Fruit fly (Drosophila melanogaster): Measurements from ENCODE around the gene simj.

DNA sequence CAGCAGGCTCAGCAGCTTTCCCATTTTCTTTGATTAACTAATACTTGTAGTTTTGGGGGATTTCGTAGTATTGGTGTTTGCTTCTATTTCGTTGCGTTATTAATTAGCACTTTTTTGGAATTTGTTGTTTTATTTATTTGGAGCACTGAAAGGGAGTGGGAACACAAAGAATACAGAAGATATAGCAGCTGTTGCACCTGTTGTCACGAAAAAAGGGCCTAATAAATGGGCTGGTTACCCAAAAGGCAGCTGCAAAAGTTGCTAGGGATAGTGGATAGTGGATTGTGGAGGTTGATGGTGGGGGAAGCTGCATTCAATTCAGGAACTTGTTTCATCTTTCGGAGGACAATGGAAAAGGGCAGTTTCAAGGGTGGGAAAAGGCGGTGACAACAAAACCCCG lies 5.0 kb upstream of the simj start:
- TF ChIP-seq psq (optimal IDR thresholded peaks at IDR 0.05) = no peak
- no peak for TF ChIP-seq ttk (optimal IDR thresholded peaks at IDR 0.05)
- TF ChIP-seq Sin3A (optimal IDR thresholded peaks at IDR 0.05) = no peak
